Fruit fly (Drosophila melanogaster) whole organism, prepupa: ENCODE results near the gene Rpn12.

ENCODE experiments used
- Blimp-1 ChIP-seq: fragments of 200-800 bp; sonication (Bioruptor generic); optimal IDR thresholded peaks from 3 replicates; lab custom pipeline; 2017; ENCODE audit warnings: missing biosample characterization, missing genetic modification characterization, mild to moderate bottlenecking, moderate library complexity, missing genetic modification reagents
- CG10669 ChIP-seq: fragments of 200-800 bp; sonication (Bioruptor generic); optimal IDR thresholded peaks from 3 replicates; lab custom pipeline; 2018; ENCODE audit warnings: missing biosample characterization, mild to moderate bottlenecking, missing genetic modification characterization, moderate library complexity
- CG11294 ChIP-seq: fragments of 200-800 bp; sonication (Bioruptor generic); IDR thresholded peaks from 2 replicates; pipeline ENCODE4 v1.3.6; 2022; ENCODE audit warnings: missing biosample characterization, missing genetic modification characterization
- CG11762 ChIP-seq: fragments of 200-800 bp; sonication (Bioruptor generic); optimal IDR thresholded peaks from 3 replicates; lab custom pipeline; 2016; ENCODE audit warnings: missing biosample characterization, missing genetic modification characterization; ENCODE audit not compliant: insufficient read depth
- CG15336 ChIP-seq: fragments of 200-800 bp; sonication (Bioruptor generic); IDR thresholded peaks from 2 replicates; pipeline ENCODE4 v1.3.6; 2022; ENCODE audit warnings: missing biosample characterization, missing genetic modification characterization
- CG1621 ChIP-seq: fragments of 200-800 bp; sonication (Bioruptor generic); optimal IDR thresholded peaks from 3 replicates; lab custom pipeline; 2018; ENCODE audit warnings: missing biosample characterization, mild to moderate bottlenecking, missing genetic modification characterization
- CG31627 ChIP-seq: fragments of 200-800 bp; sonication (Bioruptor generic); optimal IDR thresholded peaks from 3 replicates; lab custom pipeline; 2016; ENCODE audit warnings: missing biosample characterization, missing genetic modification characterization
- CG32006 ChIP-seq: fragments of 200-800 bp; sonication (Bioruptor generic); optimal IDR thresholded peaks from 3 replicates; lab custom pipeline; 2017; ENCODE audit warnings: missing biosample characterization, mild to moderate bottlenecking, missing genetic modification characterization
- CG3919 ChIP-seq: fragments of 200-800 bp; sonication (Bioruptor generic); optimal IDR thresholded peaks from 3 replicates; lab custom pipeline; 2016; ENCODE audit warnings: missing biosample characterization, missing genetic modification characterization
- CG4318 ChIP-seq: fragments of 200-800 bp; sonication (Bioruptor generic); optimal IDR thresholded peaks from 3 replicates; lab custom pipeline; 2017; ENCODE audit warnings: missing biosample characterization, mild to moderate bottlenecking, missing genetic modification characterization
- CG6276 ChIP-seq: fragments of 200-800 bp; sonication (Bioruptor generic); optimal IDR thresholded peaks from 2 replicates; lab custom pipeline; 2017; ENCODE audit warnings: missing biosample characterization, mild to moderate bottlenecking, missing genetic modification characterization
- CG6808 ChIP-seq: fragments of 200-800 bp; sonication (Bioruptor generic); optimal IDR thresholded peaks from 3 replicates; lab custom pipeline; 2017; ENCODE audit warnings: missing biosample characterization, missing genetic modification characterization, mild to moderate bottlenecking, moderate library complexity, missing genetic modification reagents
- CG6854 ChIP-seq: fragments of 200-800 bp; sonication (Bioruptor generic); optimal IDR thresholded peaks from 2 replicates; lab custom pipeline; 2017; ENCODE audit warnings: missing biosample characterization, mild to moderate bottlenecking, missing genetic modification characterization
- CG8319 ChIP-seq: fragments of 200-800 bp; sonication (Bioruptor generic); optimal IDR thresholded peaks from 3 replicates; lab custom pipeline; 2016; ENCODE audit warnings: missing biosample characterization, missing genetic modification characterization
- CG8632 ChIP-seq: fragments of 200-800 bp; sonication (Bioruptor generic); optimal IDR thresholded peaks from 3 replicates; lab custom pipeline; 2016; ENCODE audit warnings: missing biosample characterization, missing genetic modification characterization
- CG9139 ChIP-seq: fragments of 200-800 bp; sonication (Bioruptor generic); optimal IDR thresholded peaks from 3 replicates; lab custom pipeline; 2017; ENCODE audit warnings: missing biosample characterization, mild to moderate bottlenecking, missing genetic modification characterization
- Eip75B ChIP-seq: fragments of 200-800 bp; sonication (Bioruptor generic); optimal IDR thresholded peaks from 3 replicates; lab custom pipeline; 2016; ENCODE audit warnings: missing biosample characterization, missing genetic modification characterization
- Eip93F ChIP-seq: fragments of 200-800 bp; sonication (Bioruptor generic); optimal IDR thresholded peaks from 2 replicates; lab custom pipeline; 2016; ENCODE audit warnings: missing biosample characterization, mild to moderate bottlenecking, missing genetic modification characterization
- Gug ChIP-seq: fragments of 200-800 bp; sonication (Bioruptor generic); IDR thresholded peaks from 2 replicates; pipeline ENCODE4 v1.3.6; 2022; ENCODE audit warnings: missing biosample characterization, missing genetic modification characterization
- Hr38 ChIP-seq: sonication (Bioruptor generic); optimal IDR thresholded peaks from 2 replicates; lab custom pipeline; 2016; ENCODE audit warnings: missing biosample characterization, missing genetic modification characterization
- Lpt ChIP-seq: fragments of 200-800 bp; sonication (Bioruptor generic); optimal IDR thresholded peaks from 3 replicates; lab custom pipeline; 2016; ENCODE audit warnings: missing biosample characterization, missing genetic modification characterization
- Met ChIP-seq: fragments of 200-800 bp; sonication (Bioruptor generic); optimal IDR thresholded peaks from 3 replicates; lab custom pipeline; 2016; ENCODE audit warnings: missing biosample characterization, missing genetic modification characterization
- OdsH ChIP-seq: fragments of 200-800 bp; sonication (Bioruptor generic); optimal IDR thresholded peaks from 3 replicates; lab custom pipeline; 2016; ENCODE audit warnings: missing biosample characterization, missing genetic modification characterization
- Sox14 ChIP-seq: fragments of 200-800 bp; sonication (Bioruptor generic); optimal IDR thresholded peaks from 3 replicates; lab custom pipeline; 2016; ENCODE audit warnings: missing biosample characterization, missing genetic modification characterization
- Sox15 ChIP-seq: fragments of 200-800 bp; sonication (Bioruptor generic); optimal IDR thresholded peaks from 3 replicates; lab custom pipeline; 2016; ENCODE audit warnings: missing biosample characterization, missing genetic modification characterization
- achi ChIP-seq: fragments of 200-800 bp; sonication (Bioruptor generic); optimal IDR thresholded peaks from 3 replicates; lab custom pipeline; 2016; ENCODE audit warnings: missing biosample characterization, missing genetic modification characterization
- acj6 ChIP-seq: fragments of 200-800 bp; sonication (Bioruptor generic); optimal IDR thresholded peaks from 3 replicates; lab custom pipeline; 2016; ENCODE audit warnings: missing biosample characterization, missing genetic modification characterization
- dac ChIP-seq: fragments of 200-800 bp; sonication (Bioruptor generic); optimal IDR thresholded peaks from 2 replicates; lab custom pipeline; 2017; ENCODE audit warnings: missing biosample characterization, mild to moderate bottlenecking, missing genetic modification characterization
- eg ChIP-seq: fragments of 200-800 bp; sonication (Bioruptor generic); IDR thresholded peaks from 3 replicates; pipeline ENCODE4 v1.3.6; 2022; ENCODE audit warnings: missing biosample characterization, missing genetic modification characterization
- esn ChIP-seq: fragments of 200-800 bp; sonication (Bioruptor generic); optimal IDR thresholded peaks from 2 replicates; lab custom pipeline; 2016; ENCODE audit warnings: missing biosample characterization, mild to moderate bottlenecking, missing genetic modification characterization, moderate library complexity
- fd85E ChIP-seq: fragments of 200-800 bp; sonication (Bioruptor generic); optimal IDR thresholded peaks from 3 replicates; lab custom pipeline; 2016; ENCODE audit warnings: missing biosample characterization, missing genetic modification characterization
- fkh ChIP-seq: fragments of 200-800 bp; sonication (Bioruptor generic); optimal IDR thresholded peaks from 3 replicates; lab custom pipeline; 2017; ENCODE audit warnings: missing biosample characterization, mild to moderate bottlenecking, missing genetic modification characterization, moderate library complexity
- lz ChIP-seq: fragments of 200-800 bp; sonication (Bioruptor generic); optimal IDR thresholded peaks from 3 replicates; lab custom pipeline; 2016; ENCODE audit warnings: missing biosample characterization, missing genetic modification characterization
- net ChIP-seq: fragments of 200-800 bp; sonication (Bioruptor generic); optimal IDR thresholded peaks from 3 replicates; lab custom pipeline; 2016; ENCODE audit warnings: missing biosample characterization, missing genetic modification characterization
- spab ChIP-seq: fragments of 200-800 bp; sonication (Bioruptor generic); optimal IDR thresholded peaks from 2 replicates; lab custom pipeline; 2017; ENCODE audit warnings: missing biosample characterization, mild to moderate bottlenecking, missing genetic modification characterization, missing genetic modification reagents
- ss ChIP-seq, 2 experiments: fragments of 200-800 bp; sonication (Bioruptor generic); optimal IDR thresholded peaks; 2 replicates in 1 of 2; 3 replicates in 1 of 2; lab custom pipeline; 2017 to 2018; ENCODE audit warnings: mild to moderate bottlenecking in 2 of 2, missing biosample characterization in 2 of 2, missing genetic modification characterization in 2 of 2, moderate library complexity in 1 of 2
- vri ChIP-seq: fragments of 200-800 bp; sonication (Bioruptor generic); optimal IDR thresholded peaks from 3 replicates; lab custom pipeline; 2016; ENCODE audit warnings: missing biosample characterization, mild to moderate bottlenecking, missing genetic modification characterization

The Rpn12 gene

dm6 chr3L:16533932-16534331 is 48.9 kb upstream of the Rpn12 start (continued):
- TF ChIP-seq Sox15 (GFP tag; lab: Kevin White, UChicago) = no peak
- TF ChIP-seq CG4318 = peak; percentile 17

dm6 chr3L:16542998-16543624 is 39.7 kb upstream of the Rpn12 start, which contains the start of gene CG43373:
Gene CG43373, minus strand, starts transcription at chr3L:16543370.
- TF ChIP-seq dac (GFP tag; lab: Kevin White, UChicago) (no peak), Sox15 (GFP tag; lab: Kevin White, UChicago) (no peak), Met (no peak), lz (GFP tag; lab: Kevin White, UChicago) (no peak), fkh (GFP tag; lab: Kevin White, UChicago) (no peak), Eip75B (GFP tag; lab: Kevin White, UChicago) (no peak), CG10669 (GFP tag; lab: Kevin White, UChicago) (no peak), CG3919 (GFP tag; lab: Kevin White, UChicago) (no peak), acj6 (no peak), OdsH (GFP tag; lab: Kevin White, UChicago) (no peak), net (no peak), CG6808 (GFP tag; lab: Kevin White, UChicago) (no peak), Sox14 (no peak), eg (no peak), CG11762 (no peak), CG32006 (GFP tag; lab: Kevin White, UChicago) (no peak), fd85E (GFP tag; lab: Kevin White, UChicago) (no peak), CG6276 (GFP tag; lab: Kevin White, UChicago) (no peak), CG8319 (no peak)

- TF ChIP-seq spab (GFP tag; lab: Kevin White, UChicago) (no peak), CG6276 (GFP tag; lab: Kevin White, UChicago) (no peak), Eip93F (GFP tag; lab: Kevin White, UChicago) (no peak), CG11294 (GFP tag; lab: Robert Waterston, UW) (no peak), achi (GFP tag; lab: Kevin White, UChicago) (no peak), CG9139 (GFP tag; lab: Kevin White, UChicago) (no peak)
These were observed 38.6 kb upstream of the Rpn12 start for dm6 chr3L:16544220-16544619.

dm6 chr3L:16545511-16545910 is 37.3 kb upstream of the Rpn12 start, which contains the start of gene CG13033:
Gene CG13033, minus strand, starts transcription at chr3L:16545628.
- TF ChIP-seq CG8632 (GFP tag; lab: Kevin White, UChicago) (no peak), Hr38 (no peak), fd85E (GFP tag; lab: Kevin White, UChicago) (no peak), vri (GFP tag; lab: Kevin White, UChicago) (no peak), CG8319 (no peak), CG31627 (no peak), Sox14 (no peak), CG3919 (GFP tag; lab: Kevin White, UChicago) (no peak), Eip93F (GFP tag; lab: Kevin White, UChicago) (no peak), Blimp-1 (no peak), dac (GFP tag; lab: Kevin White, UChicago) (no peak), Sox15 (GFP tag; lab: Kevin White, UChicago) (no peak)

- TF ChIP-seq acj6 = no peak
- no peak for TF ChIP-seq Gug (GFP tag; lab: Robert Waterston, UW)
- TF ChIP-seq Hr38 = no peak
These were observed 36.7 kb upstream of the Rpn12 start for dm6 chr3L:16546159-16546558.

dm6 chr3L:16556523-16556922 is 26.3 kb upstream of the Rpn12 start, which contains the start of gene CG4229:
Gene CG4229, plus strand, starts transcription at chr3L:16556823.
- no peak for TF ChIP-seq CG6854 (GFP tag; lab: Kevin White, UChicago)
- no peak for TF ChIP-seq ss (GFP tag; optimal IDR thresholded peaks at IDR 0.05; lab: Kevin White, UChicago)
- TF ChIP-seq CG1621 (tag; lab: Kevin White, UChicago) = no peak
- no peak for TF ChIP-seq Lpt (GFP tag; lab: Kevin White, UChicago)
- no peak for TF ChIP-seq CG3919 (GFP tag; lab: Kevin White, UChicago)
- TF ChIP-seq esn (GFP tag; lab: Kevin White, UChicago) = no peak
- TF ChIP-seq CG15336 = no peak
- no peak for TF ChIP-seq Blimp-1
